Worm (Caenorhabditis elegans) whole organism, mixed stage, embryonic: ENCODE measurements around the gene C17C3.11.
"Not testable (repeated sequence)": the region's sequence is repeated elsewhere in the genome, so short reads cannot be mapped to it uniquely, and the experiment has no call there.

Source experiments
- M03D4.4 ChIP-seq: sonication (generic microtip); optimal IDR thresholded peaks from 2 replicates; lab custom pipeline; 2017; ENCODE audit warnings: mild to moderate bottlenecking, missing genetic modification characterization, missing compliant biosample characterization
- bed-3 ChIP-seq: fragments of 200-800 bp; sonication (Bioruptor generic); optimal IDR thresholded peaks from 3 replicates; lab custom pipeline; 2018; ENCODE audit warnings: mild to moderate bottlenecking, missing genetic modification characterization, moderate library complexity, missing compliant biosample characterization
- blmp-1 ChIP-seq: fragments of 150-350 bp; optimal IDR thresholded peaks from 2 replicates; lab custom pipeline; 2014; ENCODE audit warnings: missing biosample characterization, missing genetic modification characterization
- ceh-39 ChIP-seq: fragments of 150-350 bp; optimal IDR thresholded peaks from 2 replicates; lab custom pipeline; 2014; ENCODE audit warnings: missing biosample characterization, missing genetic modification characterization
- ceh-43 ChIP-seq: fragments of 200-800 bp; sonication (Bioruptor generic); optimal IDR thresholded peaks from 2 replicates; lab custom pipeline; 2018; ENCODE audit warnings: mild to moderate bottlenecking, missing genetic modification characterization, moderate library complexity, missing compliant biosample characterization
- ceh-83 ChIP-seq: fragments of 200-800 bp; sonication (Bioruptor generic); optimal IDR thresholded peaks from 2 replicates; lab custom pipeline; 2018; ENCODE audit warnings: mild to moderate bottlenecking, missing genetic modification characterization, missing compliant biosample characterization
- ces-1 ChIP-seq: fragments of 150-350 bp; optimal IDR thresholded peaks from 2 replicates; lab custom pipeline; 2014; ENCODE audit warnings: missing biosample characterization, missing genetic modification reagents, missing genetic modification characterization
- cnd-1 ChIP-seq: fragments of 200-800 bp; sonication (Bioruptor generic); optimal IDR thresholded peaks from 2 replicates; lab custom pipeline; 2018; ENCODE audit warnings: mild to moderate bottlenecking, missing genetic modification characterization, missing compliant biosample characterization
- drap-1 ChIP-seq: fragments of 200-800 bp; sonication (Bioruptor generic); optimal IDR thresholded peaks from 3 replicates; lab custom pipeline; 2018; ENCODE audit warnings: mild to moderate bottlenecking, missing genetic modification characterization, missing compliant biosample characterization
- elt-1 ChIP-seq: sonication (generic microtip); optimal IDR thresholded peaks from 2 replicates; lab custom pipeline; 2017; ENCODE audit warnings: missing genetic modification characterization, mild to moderate bottlenecking, missing compliant biosample characterization, antibody characterized with exemption, moderate library complexity, borderline replicate concordance; ENCODE audit not compliant: insufficient read depth
- elt-3 ChIP-seq: fragments of 150-350 bp; optimal IDR thresholded peaks from 2 replicates; lab custom pipeline; 2014; ENCODE audit warnings: missing biosample characterization, missing genetic modification characterization
- flh-1 ChIP-seq: fragments of 200-800 bp; sonication (Bioruptor generic); optimal IDR thresholded peaks from 2 replicates; lab custom pipeline; 2018; ENCODE audit warnings: mild to moderate bottlenecking, missing genetic modification characterization, moderate library complexity, missing compliant biosample characterization
- ham-2 ChIP-seq: fragments of 200-800 bp; sonication (Bioruptor generic); optimal IDR thresholded peaks from 2 replicates; lab custom pipeline; 2018; ENCODE audit warnings: mild to moderate bottlenecking, missing genetic modification characterization, missing compliant biosample characterization
- hlh-1 ChIP-seq: fragments of 150-350 bp; optimal IDR thresholded peaks from 2 replicates; lab custom pipeline; 2014; ENCODE audit warnings: missing biosample characterization, missing genetic modification reagents, missing genetic modification characterization
- lin-13 ChIP-seq: fragments of 150-350 bp; optimal IDR thresholded peaks from 2 replicates; lab custom pipeline; 2014; ENCODE audit warnings: missing biosample characterization, missing genetic modification characterization
- lin-32 ChIP-seq: fragments of 200-800 bp; sonication (Bioruptor generic); optimal IDR thresholded peaks from 2 replicates; lab custom pipeline; 2018; ENCODE audit warnings: mild to moderate bottlenecking, missing genetic modification characterization, missing compliant biosample characterization
- lsy-2 ChIP-seq: fragments of 150-350 bp; optimal IDR thresholded peaks from 2 replicates; lab custom pipeline; 2014; ENCODE audit warnings: missing biosample characterization, missing genetic modification characterization
- mab-5 ChIP-seq: fragments of 150-350 bp; optimal IDR thresholded peaks from 2 replicates; lab custom pipeline; 2014; ENCODE audit warnings: missing biosample characterization, missing genetic modification characterization
- mep-1 ChIP-seq: fragments of 150-350 bp; optimal IDR thresholded peaks from 2 replicates; lab custom pipeline; 2017; ENCODE audit warnings: missing biosample characterization, missing genetic modification reagents, missing genetic modification characterization, inconsistent platforms
- mls-2 ChIP-seq: sonication (generic microtip); optimal IDR thresholded peaks from 2 replicates; lab custom pipeline; 2016; ENCODE audit warnings: mild to moderate bottlenecking, missing genetic modification characterization, moderate library complexity, missing compliant biosample characterization
- nhr-12 ChIP-seq: fragments of 150-350 bp; optimal IDR thresholded peaks from 2 replicates; lab custom pipeline; 2014; ENCODE audit warnings: missing biosample characterization, missing genetic modification characterization
- nhr-2 ChIP-seq: fragments of 150-350 bp; optimal IDR thresholded peaks from 2 replicates; lab custom pipeline; 2014; ENCODE audit warnings: missing biosample characterization, missing genetic modification characterization
- nhr-237 ChIP-seq: fragments of 150-350 bp; optimal IDR thresholded peaks from 2 replicates; lab custom pipeline; 2014; ENCODE audit warnings: missing biosample characterization, missing genetic modification characterization
- nhr-28 ChIP-seq: fragments of 150-350 bp; optimal IDR thresholded peaks from 2 replicates; lab custom pipeline; 2014; ENCODE audit warnings: missing biosample characterization, missing genetic modification characterization
- nhr-76 ChIP-seq: sonication (generic microtip); optimal IDR thresholded peaks from 2 replicates; lab custom pipeline; 2017; ENCODE audit warnings: missing biosample characterization, missing genetic modification characterization
- pha-4 ChIP-seq: fragments of 150-350 bp; optimal IDR thresholded peaks from 2 replicates; lab custom pipeline; 2018; ENCODE audit warnings: missing biosample characterization, missing genetic modification reagents, missing genetic modification characterization
- sem-2 ChIP-seq: fragments of 200-800 bp; sonication (Bioruptor generic); optimal IDR thresholded peaks from 2 replicates; lab custom pipeline; 2018; ENCODE audit warnings: mild to moderate bottlenecking, missing genetic modification characterization, missing compliant biosample characterization
- snpc-4 ChIP-seq: fragments of 150-350 bp; optimal IDR thresholded peaks from 2 replicates; lab custom pipeline; 2014; ENCODE audit warnings: missing biosample characterization, missing genetic modification characterization
- sptf-1 ChIP-seq: sonication (generic microtip); optimal IDR thresholded peaks from 2 replicates; lab custom pipeline; 2017; ENCODE audit warnings: mild to moderate bottlenecking, missing genetic modification characterization, moderate library complexity, missing compliant biosample characterization
- tbx-8 ChIP-seq: fragments of 200-800 bp; sonication (Bioruptor generic); optimal IDR thresholded peaks from 2 replicates; lab custom pipeline; 2018; ENCODE audit warnings: mild to moderate bottlenecking, missing genetic modification characterization, moderate library complexity, missing compliant biosample characterization
- unc-120 ChIP-seq: sonication (generic microtip); optimal IDR thresholded peaks from 2 replicates; lab custom pipeline; 2017; ENCODE audit warnings: missing genetic modification characterization, missing compliant biosample characterization; ENCODE audit not compliant: poor library complexity, severe bottlenecking
- unc-39 ChIP-seq: fragments of 150-350 bp; optimal IDR thresholded peaks from 2 replicates; lab custom pipeline; 2014; ENCODE audit warnings: missing biosample characterization, missing genetic modification characterization
- unc-62 ChIP-seq: fragments of 150-350 bp; optimal IDR thresholded peaks from 2 replicates; lab custom pipeline; 2014; ENCODE audit warnings: missing biosample characterization, missing genetic modification reagents, missing genetic modification characterization
- zip-8 ChIP-seq: fragments of 150-350 bp; optimal IDR thresholded peaks from 2 replicates; lab custom pipeline; 2014; ENCODE audit warnings: missing biosample characterization, missing genetic modification characterization
- ztf-11 ChIP-seq: fragments of 150-350 bp; optimal IDR thresholded peaks from 2 replicates; lab custom pipeline; 2014; ENCODE audit warnings: missing biosample characterization, missing genetic modification characterization

Gene C17C3.11

DNA sequence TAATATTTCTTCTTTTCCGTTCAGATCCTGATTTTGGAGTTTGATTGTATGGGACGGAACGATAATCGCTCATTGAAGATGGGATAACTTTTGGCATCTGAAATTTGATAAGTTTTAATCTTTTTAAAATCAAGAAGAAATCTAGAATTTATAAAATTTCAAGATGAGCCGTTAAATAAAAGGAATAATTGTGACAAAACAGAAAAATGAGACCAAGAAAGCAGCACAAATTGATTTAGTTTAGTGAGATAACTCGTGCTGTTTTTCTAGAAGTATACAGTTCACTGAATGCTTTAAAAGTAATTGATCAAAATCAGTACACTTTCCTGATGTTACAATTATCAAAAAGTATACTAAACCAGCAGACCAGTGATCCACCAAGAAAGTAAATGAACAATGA is 2.5 kb downstream of the C17C3.11 start, which contains the start of gene hlh-27:
Gene hlh-27 (minus strand): TSS at position 101 of the 400 bp plus-strand sequence.
- TF ChIP-seq ceh-43 (GFP tag; lab: Kevin White, UChicago); hlh-1; nhr-12 (tag; lab: Kevin White, UChicago): not testable (repeated sequence)

DNA sequence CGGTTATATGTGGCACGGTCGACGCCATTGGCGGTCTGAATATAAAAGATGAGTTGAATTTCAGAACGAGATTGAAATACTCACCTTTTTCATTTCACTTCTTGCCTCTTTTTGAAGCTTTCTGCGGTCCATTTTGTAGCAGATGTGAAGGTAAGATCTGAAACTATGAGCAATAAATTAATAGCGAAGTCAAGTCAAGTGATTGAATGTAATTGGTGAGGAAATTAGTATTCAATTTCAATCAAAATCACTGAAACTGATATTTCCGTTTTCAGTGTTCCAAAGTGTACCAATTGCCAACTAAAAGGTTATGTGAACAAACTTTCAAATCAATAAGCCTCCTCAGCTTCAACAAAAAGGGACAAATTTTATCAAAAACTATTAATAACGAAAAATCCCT is 4.1 kb downstream of the C17C3.11 start, which contains the start of gene C17C3.24:
Gene C17C3.24 (minus strand): TSS at position 101 of the 400 bp plus-strand sequence.
- no peak for TF ChIP-seq lsy-2
- no peak for TF ChIP-seq ceh-39 (tag; lab: Kevin White, UChicago)
- no peak for TF ChIP-seq unc-39 (tag; lab: Kevin White, UChicago)

DNA sequence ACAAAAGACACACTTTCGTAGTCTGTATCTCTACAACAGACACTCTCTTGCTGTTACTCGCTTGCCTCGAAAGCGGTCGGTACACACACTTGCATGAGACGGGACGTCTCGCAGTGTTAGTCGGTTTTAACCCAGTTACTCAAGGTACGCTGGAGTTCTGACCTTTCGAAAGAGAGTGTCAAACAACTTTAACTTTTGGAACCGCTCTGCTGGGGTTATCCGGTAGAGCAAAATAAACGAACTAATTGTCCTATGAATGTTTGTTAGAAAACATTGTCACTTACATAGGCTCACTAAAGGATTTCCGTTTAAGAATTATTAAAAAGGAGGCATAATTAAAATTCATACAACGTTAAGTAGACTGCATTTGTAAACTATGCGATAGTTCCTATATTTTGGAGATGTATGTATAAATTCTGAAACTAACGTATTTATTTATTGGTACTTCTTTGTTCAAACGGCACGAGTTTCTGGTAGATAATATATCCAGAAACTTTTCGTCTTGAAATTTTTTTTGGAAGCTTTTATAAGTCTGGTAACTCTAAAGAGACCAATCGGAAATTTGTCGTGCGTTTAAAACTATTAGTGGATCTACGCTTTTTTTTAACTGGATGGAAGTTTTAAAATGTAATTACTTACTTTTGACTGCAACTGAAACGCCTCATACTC is 6.0 kb downstream of the C17C3.11 start:
- TF ChIP-seq zip-8 (tag; lab: Kevin White, UChicago), result no peak
- no peak for TF ChIP-seq nhr-76 (tag; lab: Kevin White, UChicago)
- TF ChIP-seq bed-3 (GFP tag; lab: Kevin White, UChicago), result peak; percentile 65
- peak; percentile 80 for TF ChIP-seq cnd-1
- TF ChIP-seq mep-1 (tag; lab: Kevin White, UChicago), result peak; percentile 96
- peak; percentile 86 for TF ChIP-seq ceh-43 (GFP tag; lab: Kevin White, UChicago)
- peak; percentile 92 for TF ChIP-seq nhr-237 (tag; lab: Kevin White, UChicago)
- peak; percentile 84 for TF ChIP-seq lsy-2
- TF ChIP-seq nhr-12 (tag; lab: Kevin White, UChicago), result peak; percentile 89
- peak; percentile 78 for TF ChIP-seq lin-32
- TF ChIP-seq elt-1 (tag; lab: Kevin White, UChicago), result no peak
- peak; percentile 94 for TF ChIP-seq unc-120 (tag; lab: Kevin White, UChicago)
- TF ChIP-seq ces-1 (GFP tag; lab: Kevin White, UChicago), result peak; percentile 99
- TF ChIP-seq tbx-8 (GFP tag; lab: Kevin White, UChicago), result peak; percentile 93
- TF ChIP-seq lin-13 (tag; lab: Kevin White, UChicago), result peak; percentile 85
- TF ChIP-seq sptf-1 (tag; lab: Kevin White, UChicago), result peak; percentile 93
- TF ChIP-seq ham-2 (GFP tag; lab: Kevin White, UChicago), result peak; percentile 75
- TF ChIP-seq ceh-83 (GFP tag; lab: Kevin White, UChicago), result peak; percentile 93
- TF ChIP-seq hlh-1, result peak; percentile 72
- peak; percentile 29 for TF ChIP-seq flh-1 (GFP tag; lab: Kevin White, UChicago)
- peak; percentile 95 for TF ChIP-seq mls-2 (tag; lab: Kevin White, UChicago)
- TF ChIP-seq mab-5 (tag; lab: Kevin White, UChicago), result peak; percentile 84
- TF ChIP-seq M03D4.4 (tag; lab: Kevin White, UChicago), result peak; percentile 86
- TF ChIP-seq blmp-1 (tag; lab: Kevin White, UChicago), result no peak
- peak; percentile 76 for TF ChIP-seq sem-2 (GFP tag; lab: Kevin White, UChicago)
- TF ChIP-seq snpc-4, result no peak
- peak; percentile 55 for TF ChIP-seq unc-39 (tag; lab: Kevin White, UChicago)
- peak; percentile 24 for TF ChIP-seq nhr-28 (tag; lab: Kevin White, UChicago)
- TF ChIP-seq ceh-39 (tag; lab: Kevin White, UChicago), result peak; percentile 74
- peak; percentile 83 for TF ChIP-seq ztf-11 (tag; lab: Kevin White, UChicago)
- TF ChIP-seq pha-4 (tag; lab: Kevin White, UChicago), result peak; percentile 92
- TF ChIP-seq elt-3 (tag; lab: Kevin White, UChicago), result peak; percentile 80
- TF ChIP-seq drap-1 (GFP tag; lab: Kevin White, UChicago), result peak; percentile 89
- TF ChIP-seq nhr-2 (tag; lab: Kevin White, UChicago), result peak; percentile 86
- TF ChIP-seq unc-62 (GFP tag; lab: Kevin White, UChicago), result peak; percentile 89
